Worm (Caenorhabditis elegans) whole organism, midembryonic: ENCODE results near the gene F54D12.1.

Source experiments
- cog-1 ChIP-seq: sonication (generic microtip); optimal IDR thresholded peaks from 2 replicates; lab custom pipeline; 2016; ENCODE audit warnings: missing genetic modification characterization, missing compliant biosample characterization
- flt-1 ChIP-seq: fragments of 200-800 bp; sonication (Bioruptor generic); IDR thresholded peaks from 2 replicates; pipeline ENCODE4 v1.3.6; 2022; ENCODE audit warnings: missing genetic modification characterization, missing compliant biosample characterization
- klf-2 ChIP-seq: fragments of 200-800 bp; sonication (Bioruptor generic); conservative IDR thresholded peaks from 2 replicates; pipeline ENCODE4 v1.3.6; 2022; ENCODE audit warnings: missing genetic modification reagents, missing genetic modification characterization, missing compliant biosample characterization
- med-1 ChIP-seq: sonication (generic microtip); optimal IDR thresholded peaks from 2 replicates; lab custom pipeline; 2017; ENCODE audit warnings: missing genetic modification characterization, mild to moderate bottlenecking, missing compliant biosample characterization, antibody characterized with exemption, missing genetic modification reagents; ENCODE audit not compliant: insufficient read depth
- tab-1 ChIP-seq: fragments of 200-800 bp; sonication (Bioruptor generic); IDR thresholded peaks from 2 replicates; pipeline ENCODE4 v1.3.6; 2022; ENCODE audit warnings: missing genetic modification characterization, missing compliant biosample characterization
- ztf-23 ChIP-seq: fragments of 200-800 bp; sonication (Bioruptor generic); IDR thresholded peaks from 2 replicates; pipeline ENCODE4 v1.3.6; 2022; ENCODE audit warnings: missing genetic modification reagents, missing genetic modification characterization, missing compliant biosample characterization
- ztf-29 ChIP-seq: fragments of 200-800 bp; sonication (Bioruptor generic); IDR thresholded peaks from 2 replicates; pipeline ENCODE4 v1.3.6; 2022; ENCODE audit warnings: missing genetic modification reagents, missing genetic modification characterization, missing compliant biosample characterization

ce11 chrII:1438336-1438589, 38.1 kb downstream of the F54D12.1 start, which contains the start of gene Y51H7C.3:
- no peak for TF ChIP-seq ztf-29 (GFP tag; lab: Robert Waterston, UW)
- TF ChIP-seq med-1: no peak
- no peak for TF ChIP-seq cog-1 (tag; lab: Kevin White, UChicago)
- no peak for TF ChIP-seq ztf-23
- no peak for TF ChIP-seq tab-1
- no peak for TF ChIP-seq flt-1
- no peak for TF ChIP-seq klf-2
